Fruit fly (Drosophila melanogaster): Measurements from ENCODE around the gene ND-13A.

Gene ND-13A

dm6 chr2L:5050825-5051224, 49.3 kb downstream of the ND-13A start, which contains the start of gene CG9121:
TSS of gene CG9121 (minus strand) at chr2L:5051062.
- TF ChIP-seq CG1620 (GFP tag; optimal IDR thresholded peaks at IDR 0.05) (no peak), ovo (GFP tag; optimal IDR thresholded peaks at IDR 0.05) (no peak), cic (GFP tag; optimal IDR thresholded peaks at IDR 0.05) (no peak), pad (GFP tag; optimal IDR thresholded peaks at IDR 0.05) (no peak), CG12768 (GFP tag; optimal IDR thresholded peaks at IDR 0.05) (no peak), bab1 (GFP tag; optimal IDR thresholded peaks at IDR 0.05) (no peak), CG11617 (GFP tag; optimal IDR thresholded peaks at IDR 0.05) (no peak), Mnt (GFP tag; optimal IDR thresholded peaks at IDR 0.05) (no peak), CG7101 (tag; optimal IDR thresholded peaks at IDR 0.05) (no peak), CG5204 (GFP tag; optimal IDR thresholded peaks at IDR 0.05) (no peak), CG14711 (tag; optimal IDR thresholded peaks at IDR 0.05) (no peak), Clk (GFP tag; optimal IDR thresholded peaks at IDR 0.05) (no peak), CG7045 (GFP tag; optimal IDR thresholded peaks at IDR 0.05) (no peak)

DNA sequence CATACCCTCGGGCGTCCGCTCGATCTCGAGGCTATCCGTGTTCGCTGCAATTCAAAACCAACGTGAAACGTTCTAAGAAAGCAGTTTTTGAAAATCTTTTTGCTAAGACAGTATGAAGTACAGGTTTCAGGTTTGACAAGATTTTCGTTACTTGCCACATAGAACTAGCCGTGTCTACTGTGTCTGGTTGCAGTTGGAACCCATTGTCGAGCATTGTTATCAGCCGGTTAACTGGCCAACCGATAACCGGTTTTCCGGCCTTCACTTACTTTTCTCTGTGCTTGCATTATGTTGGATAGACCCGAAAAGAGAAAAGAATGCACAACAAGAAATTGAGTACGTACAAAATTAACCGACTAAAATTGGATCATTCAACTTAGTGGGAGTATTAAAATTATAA, 50.1 kb downstream of the ND-13A start:
- TF ChIP-seq CG1620 (GFP tag; optimal IDR thresholded peaks at IDR 0.05): no peak
- TF ChIP-seq Hr96 (GFP tag; optimal IDR thresholded peaks at IDR 0.05): no peak
- no peak for TF ChIP-seq CG14711 (tag; optimal IDR thresholded peaks at IDR 0.05)
- TF ChIP-seq kay (GFP tag; ENCODE audit: borderline replicate concordance): no peak
- TF ChIP-seq tj (GFP tag; optimal IDR thresholded peaks at IDR 0.05): no peak
- TF ChIP-seq ovo (GFP tag; optimal IDR thresholded peaks at IDR 0.05): no peak
- no peak for TF ChIP-seq CG12768 (GFP tag; optimal IDR thresholded peaks at IDR 0.05)
- TF ChIP-seq Clk (GFP tag; optimal IDR thresholded peaks at IDR 0.05): no peak
- no peak for TF ChIP-seq pad (GFP tag; optimal IDR thresholded peaks at IDR 0.05)
- no peak for TF ChIP-seq toe (GFP tag; optimal IDR thresholded peaks at IDR 0.05)
- no peak for TF ChIP-seq CG11617 (GFP tag; optimal IDR thresholded peaks at IDR 0.05)
- no peak for TF ChIP-seq CG33017 (tag; optimal IDR thresholded peaks at IDR 0.05)
- no peak for TF ChIP-seq Mnt (GFP tag; optimal IDR thresholded peaks at IDR 0.05)
- no peak for TF ChIP-seq CG7045 (GFP tag; optimal IDR thresholded peaks at IDR 0.05)
- TF ChIP-seq bab1 (GFP tag; optimal IDR thresholded peaks at IDR 0.05): no peak
- no peak for TF ChIP-seq Crg-1 (GFP tag; optimal IDR thresholded peaks at IDR 0.05)
- TF ChIP-seq CG5204 (GFP tag; optimal IDR thresholded peaks at IDR 0.05): no peak
- no peak for TF ChIP-seq cnc (optimal IDR thresholded peaks at IDR 0.05)
- TF ChIP-seq CG7101 (tag; optimal IDR thresholded peaks at IDR 0.05): no peak

Data from whole organism, adult.